Worm (Caenorhabditis elegans) whole organism, L2 larva: Measurements from ENCODE around the gene Y73B6BL.29.

Experiments
- Y55F3AM.14 ChIP-seq: fragments of 200-800 bp; sonication (Bioruptor generic); optimal IDR thresholded peaks from 2 replicates; lab custom pipeline; 2018; ENCODE audit warnings: mild to moderate bottlenecking, missing genetic modification characterization, missing compliant biosample characterization
- blmp-1 ChIP-seq: sonication (generic microtip); optimal IDR thresholded peaks from 2 replicates; lab custom pipeline; 2017; ENCODE audit warnings: missing genetic modification characterization, mild to moderate bottlenecking, missing compliant biosample characterization, antibody characterized with exemption, moderate library complexity; ENCODE audit not compliant: insufficient read depth
- nhr-11 ChIP-seq: fragments of 150-350 bp; optimal IDR thresholded peaks from 2 replicates; lab custom pipeline; 2014; ENCODE audit warnings: missing biosample characterization, missing genetic modification characterization
- nhr-12 ChIP-seq: fragments of 150-350 bp; optimal IDR thresholded peaks from 2 replicates; lab custom pipeline; 2014; ENCODE audit warnings: missing biosample characterization, missing genetic modification characterization
- snpc-4 ChIP-seq: fragments of 150-350 bp; optimal IDR thresholded peaks from 2 replicates; lab custom pipeline; 2014; ENCODE audit warnings: missing biosample characterization, missing genetic modification characterization
- unc-62 ChIP-seq: fragments of 150-350 bp; optimal IDR thresholded peaks from 2 replicates; lab custom pipeline; 2014; ENCODE audit warnings: missing biosample characterization, missing genetic modification reagents, missing genetic modification characterization

DNA sequence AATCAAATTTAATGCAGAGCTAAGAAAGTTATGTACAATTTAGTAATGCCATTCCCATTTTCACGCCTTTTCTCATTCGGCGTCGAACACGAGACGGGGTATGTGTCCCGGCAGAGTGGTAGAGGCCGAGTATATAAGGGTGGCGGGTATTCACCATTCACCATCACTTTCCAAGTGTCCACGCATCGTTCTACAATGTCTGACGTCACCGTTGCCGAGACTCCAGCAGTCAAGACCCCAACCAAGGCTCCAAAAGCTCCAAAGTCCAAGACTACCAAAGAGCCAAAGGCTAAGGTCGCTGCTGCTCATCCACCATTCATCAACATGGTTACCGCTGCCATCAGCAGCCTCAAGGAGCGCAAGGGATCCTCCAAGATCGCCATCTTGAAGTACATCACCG lies 27.6 kb upstream of the Y73B6BL.29 start, which contains the start of gene hil-2:
- TF ChIP-seq snpc-4 (tag; lab: Kevin White, UChicago) (no peak), unc-62 (GFP tag; lab: Kevin White, UChicago) (no peak), nhr-12 (tag; lab: Kevin White, UChicago) (no peak), blmp-1 (tag; lab: Kevin White, UChicago) (no peak), Y55F3AM.14 (no peak), nhr-11 (tag; lab: Kevin White, UChicago) (no peak)
